Worm (Caenorhabditis elegans): ENCODE measurements around the gene bcf-1.

The bcf-1 gene

DNA sequence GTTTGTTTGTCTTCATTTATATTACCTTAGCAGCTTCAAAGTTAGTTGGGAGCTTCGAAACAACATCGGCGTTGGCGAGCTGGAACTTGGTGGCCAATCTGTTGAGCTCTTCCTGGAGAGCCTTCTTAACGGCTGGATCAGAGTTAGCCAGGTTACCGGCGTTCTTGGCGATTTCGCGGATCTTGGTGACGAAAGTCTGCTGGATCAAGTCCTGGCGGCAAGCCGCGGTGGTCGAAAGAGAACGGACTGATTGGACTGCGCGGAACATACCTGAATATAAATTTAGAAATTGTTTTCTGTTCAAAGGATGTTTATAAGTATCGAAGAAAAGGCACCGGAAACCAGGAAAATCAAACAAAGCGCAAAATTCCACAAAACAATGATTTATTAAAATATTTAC lies 18.3 kb upstream of the bcf-1 start, which contains the start of gene atp-4:
atp-4 (minus strand) TSS at position 270 of the 400 bp plus-strand sequence.
- TF ChIP-seq dmd-9 (GFP tag; IDR thresholded peaks at IDR 0.05), result 0 out of 2 replicates have a peak, but pooled peaks have one; percentile 15
- peak; percentile 14; the same call in 1 of the 2 replicates for TF ChIP-seq egl-43 (GFP tag; IDR thresholded peaks at IDR 0.05)
- TF ChIP-seq ceh-32 (tag; optimal IDR thresholded peaks at IDR 0.05; ENCODE audit: poor library complexity), result no peak
- TF ChIP-seq dve-1 (tag; optimal IDR thresholded peaks at IDR 0.05; ENCODE audit: insufficient read depth), result no peak
- no peak for TF ChIP-seq mxl-2 (GFP tag; conservative IDR thresholded peaks at IDR 0.05)
- no peak for TF ChIP-seq mes-2 (tag; optimal IDR thresholded peaks at IDR 0.05; ENCODE audit: poor library complexity, severe bottlenecking)
- peak; percentile 72 for TF ChIP-seq Y48G9A.11 (GFP tag; IDR thresholded peaks at IDR 0.05)
- TF ChIP-seq D1046.2 (GFP tag; IDR thresholded peaks at IDR 0.05), result 0 out of 2 replicates have a peak, but pooled peaks have one; percentile 76
- TF ChIP-seq sdz-12 (GFP tag; optimal IDR thresholded peaks at IDR 0.05), result peak; percentile 51
- TF ChIP-seq nhr-76 (tag; optimal IDR thresholded peaks at IDR 0.05), result no peak
- no peak for TF ChIP-seq ceh-44 (GFP tag; IDR thresholded peaks at IDR 0.05)
- TF ChIP-seq dmd-8 (GFP tag; IDR thresholded peaks at IDR 0.05), result 0 out of 2 replicates have a peak, but pooled peaks have one; percentile 25
- TF ChIP-seq madf-5 (GFP tag; IDR thresholded peaks at IDR 0.05), result 0 out of 4 replicates have a peak, but pooled peaks of 1 of the 2 experiments have one; percentile 67
- peak; percentile 87 for TF ChIP-seq ama-1 (optimal IDR thresholded peaks at IDR 0.05)
- peak; percentile 29; the same call in 1 of the 2 replicates for TF ChIP-seq lim-7 (GFP tag; IDR thresholded peaks at IDR 0.05)
- peak in 1 of 2 experiments; percentile 63 for TF ChIP-seq unc-62 (GFP tag; optimal IDR thresholded peaks at IDR 0.05 in 1 of 2)
- no peak for TF ChIP-seq unc-62 (tag; optimal IDR thresholded peaks at IDR 0.05)
- no peak for TF ChIP-seq ceh-82 (tag; optimal IDR thresholded peaks at IDR 0.05)
- 0 out of 2 replicates have a peak, but pooled peaks have one; percentile 15 for TF ChIP-seq mdt-29 (GFP tag; IDR thresholded peaks at IDR 0.05)
- peak; percentile 68 for TF ChIP-seq set-16 (GFP tag; IDR thresholded peaks at IDR 0.05)
- no peak for TF ChIP-seq nhr-41 (GFP tag; IDR thresholded peaks at IDR 0.05)

DNA sequence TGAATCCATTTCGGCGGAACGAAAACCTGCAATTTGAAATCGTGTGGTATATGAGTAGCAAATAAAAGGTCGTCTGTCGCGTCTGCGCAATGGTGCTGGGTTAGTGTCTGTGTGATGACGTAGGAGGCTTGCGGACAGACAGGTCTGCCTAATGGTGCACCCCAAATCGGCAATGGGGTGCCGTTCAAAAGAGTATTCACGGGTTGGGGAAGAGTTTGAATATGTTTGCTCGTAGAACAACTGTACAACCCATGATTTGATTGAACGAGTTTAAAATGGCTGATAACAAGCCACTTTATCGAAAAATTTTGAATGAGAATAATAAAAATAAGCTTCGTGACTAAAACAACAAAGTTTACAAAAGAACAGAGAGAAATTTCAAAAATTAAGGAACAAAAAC lies 17.3 kb upstream of the bcf-1 start, which contains the start of gene T05H4.11:
T05H4.11 (minus strand) TSS at position 335 of the 400 bp plus-strand sequence.
- TF ChIP-seq fos-1 (tag; optimal IDR thresholded peaks at IDR 0.05), result no peak
- no peak for TF ChIP-seq T20F7.1 (GFP tag; optimal IDR thresholded peaks at IDR 0.05)
- TF ChIP-seq ztf-7 (tag; optimal IDR thresholded peaks at IDR 0.05), result no peak
- no peak for TF ChIP-seq lir-3 (tag; optimal IDR thresholded peaks at IDR 0.05)
- no peak for TF ChIP-seq php-3 (GFP tag; IDR thresholded peaks at IDR 0.05)
- TF ChIP-seq unc-62 (GFP tag; optimal IDR thresholded peaks at IDR 0.05 in 1 of 2), result no peak
- no peak for TF ChIP-seq unc-62 (tag; optimal IDR thresholded peaks at IDR 0.05)
- TF ChIP-seq fkh-10 (GFP tag; optimal IDR thresholded peaks at IDR 0.05), result no peak
- no peak for TF ChIP-seq Y5F2A.4 (GFP tag; optimal IDR thresholded peaks at IDR 0.05)
- TF ChIP-seq mdl-1 (tag; optimal IDR thresholded peaks at IDR 0.05), result no peak
- no peak for TF ChIP-seq ceh-62 (tag; optimal IDR thresholded peaks at IDR 0.05)
- TF ChIP-seq spr-3 (GFP tag; optimal IDR thresholded peaks at IDR 0.05), result no peak
- no peak for TF ChIP-seq dpl-1 (GFP tag; optimal IDR thresholded peaks at IDR 0.05)
- TF ChIP-seq mxl-3 (GFP tag; optimal IDR thresholded peaks at IDR 0.05), result no peak
- TF ChIP-seq nhr-237 (tag; optimal IDR thresholded peaks at IDR 0.05), result no peak
- no peak for TF ChIP-seq ctbp-1 (GFP tag; IDR thresholded peaks at IDR 0.05)
- no peak for TF ChIP-seq egl-43 (GFP tag; IDR thresholded peaks at IDR 0.05)
- no peak for TF ChIP-seq arid-1 (GFP tag; conservative IDR thresholded peaks at IDR 0.05)
- no peak for TF ChIP-seq lin-1 (GFP tag; IDR thresholded peaks at IDR 0.05)
- no peak for TF ChIP-seq lin-13 (GFP tag; optimal IDR thresholded peaks at IDR 0.05)
- TF ChIP-seq hlh-30 (tag; optimal IDR thresholded peaks at IDR 0.05; ENCODE audit: insufficient read depth), result peak; percentile 2
- TF ChIP-seq rbr-2 (tag; optimal IDR thresholded peaks at IDR 0.05), result no peak
- no peak for TF ChIP-seq attf-4 (tag; optimal IDR thresholded peaks at IDR 0.05)
- no peak for TF ChIP-seq sdz-12 (GFP tag; optimal IDR thresholded peaks at IDR 0.05)
- no peak for TF ChIP-seq gei-8 (GFP tag; optimal IDR thresholded peaks at IDR 0.05)
- TF ChIP-seq snpc-1.2 (GFP tag; IDR thresholded peaks at IDR 0.05), result no peak
- peak; percentile 39; the same call in 1 of the 2 replicates for TF ChIP-seq T26A8.4 (GFP tag; IDR thresholded peaks at IDR 0.05)
- TF ChIP-seq pqm-1 (tag; optimal IDR thresholded peaks at IDR 0.05), result no peak
- no peak for TF ChIP-seq F37D6.2 (tag; optimal IDR thresholded peaks at IDR 0.05)
- no peak for TF ChIP-seq nhr-25 (tag; optimal IDR thresholded peaks at IDR 0.05; ENCODE audit: borderline replicate concordance, insufficient read depth)
- TF ChIP-seq ceh-44 (GFP tag; IDR thresholded peaks at IDR 0.05), result no peak
- no peak for TF ChIP-seq mxl-2 (GFP tag; conservative IDR thresholded peaks at IDR 0.05)
- TF ChIP-seq nhr-6 (tag; optimal IDR thresholded peaks at IDR 0.05), result no peak
- TF ChIP-seq lin-15B (tag; optimal IDR thresholded peaks at IDR 0.05), result no peak
- TF ChIP-seq nhr-42 (GFP tag; IDR thresholded peaks at IDR 0.05), result no peak
